Fruit fly (Drosophila melanogaster) whole organism, embryonic: ENCODE results near the gene SamDC.

Experiments
- BEAF-32 ChIP-seq: fragments of 200-800 bp; sonication (Bioruptor generic); optimal IDR thresholded peaks from 3 replicates; lab custom pipeline; 2017; ENCODE audit warnings: missing biosample characterization, missing genetic modification characterization, mild to moderate bottlenecking, moderate library complexity, missing genetic modification reagents
- Bgb ChIP-seq: fragments of 200-800 bp; sonication (Bioruptor generic); IDR thresholded peaks from 2 replicates; pipeline ENCODE4 v1.3.6; 2022; ENCODE audit warnings: missing biosample characterization, missing genetic modification characterization; ENCODE audit not compliant: partially characterized antibody
- CG10147 ChIP-seq: fragments of 200-800 bp; sonication (Bioruptor generic); optimal IDR thresholded peaks from 2 replicates; lab custom pipeline; 2019; ENCODE audit warnings: missing biosample characterization, mild to moderate bottlenecking, missing genetic modification characterization, moderate library complexity
- CG10267 ChIP-seq: fragments of 200-800 bp; sonication (Bioruptor generic); optimal IDR thresholded peaks from 2 replicates; lab custom pipeline; 2018; ENCODE audit warnings: missing biosample characterization, mild to moderate bottlenecking, missing genetic modification characterization, moderate library complexity
- CG12391 ChIP-seq: fragments of 200-800 bp; sonication (Bioruptor generic); optimal IDR thresholded peaks from 3 replicates; lab custom pipeline; 2018; ENCODE audit warnings: missing biosample characterization, mild to moderate bottlenecking, missing genetic modification characterization, moderate library complexity
- CG13287 ChIP-seq: fragments of 200-800 bp; sonication (Bioruptor generic); IDR thresholded peaks from 2 replicates; pipeline ENCODE4 v1.3.6; 2022; ENCODE audit warnings: missing biosample characterization, missing genetic modification characterization; ENCODE audit not compliant: partially characterized antibody
- CG13424 ChIP-seq: fragments of 200-800 bp; sonication (Bioruptor generic); optimal IDR thresholded peaks from 2 replicates; lab custom pipeline; 2019; ENCODE audit warnings: missing biosample characterization, mild to moderate bottlenecking, missing genetic modification characterization, moderate library complexity
- CG14710 ChIP-seq: fragments of 200-800 bp; sonication (Bioruptor generic); optimal IDR thresholded peaks from 3 replicates; lab custom pipeline; 2019; ENCODE audit warnings: missing biosample characterization, mild to moderate bottlenecking, missing genetic modification characterization, moderate library complexity
- CG15073 ChIP-seq: fragments of 200-800 bp; sonication (Bioruptor generic); optimal IDR thresholded peaks from 2 replicates; lab custom pipeline; 2016; ENCODE audit warnings: missing biosample characterization, missing genetic modification characterization
- CG15514 ChIP-seq: fragments of 200-800 bp; sonication (Bioruptor generic); optimal IDR thresholded peaks from 3 replicates; lab custom pipeline; 2017; ENCODE audit warnings: missing biosample characterization, missing genetic modification characterization, mild to moderate bottlenecking, moderate library complexity, missing genetic modification reagents
- CG1603 ChIP-seq: fragments of 200-800 bp; sonication (Bioruptor generic); optimal IDR thresholded peaks from 2 replicates; lab custom pipeline; 2019; ENCODE audit warnings: missing biosample characterization, mild to moderate bottlenecking, missing genetic modification characterization, moderate library complexity
- CG18262 ChIP-seq: fragments of 200-800 bp; optimal IDR thresholded peaks from 3 replicates; lab custom pipeline; 2019; ENCODE audit warnings: missing biosample characterization, mild to moderate bottlenecking, missing genetic modification characterization, moderate library complexity
- CG2712 ChIP-seq: fragments of 200-800 bp; optimal IDR thresholded peaks from 3 replicates; lab custom pipeline; 2019; ENCODE audit warnings: missing biosample characterization, mild to moderate bottlenecking, missing genetic modification characterization, moderate library complexity
- CG2889 ChIP-seq: fragments of 200-800 bp; sonication (Bioruptor generic); IDR thresholded peaks from 3 replicates; pipeline ENCODE4 v1.3.6; 2022; ENCODE audit warnings: missing biosample characterization, missing genetic modification characterization
- CG30020 ChIP-seq: fragments of 200-800 bp; optimal IDR thresholded peaks from 2 replicates; lab custom pipeline; 2019; ENCODE audit warnings: missing biosample characterization, mild to moderate bottlenecking, missing genetic modification characterization, moderate library complexity
- CG33557 ChIP-seq: fragments of 200-800 bp; sonication (Bioruptor generic); optimal IDR thresholded peaks from 2 replicates; lab custom pipeline; 2019; ENCODE audit warnings: missing biosample characterization, mild to moderate bottlenecking, missing genetic modification characterization, moderate library complexity
- CG6689 ChIP-seq: fragments of 200-800 bp; sonication (Bioruptor generic); IDR thresholded peaks from 2 replicates; pipeline ENCODE4 v1.3.6; 2022; ENCODE audit warnings: missing biosample characterization, missing genetic modification characterization
- CG7963 ChIP-seq: fragments of 200-800 bp; sonication (Bioruptor generic); IDR thresholded peaks from 3 replicates; pipeline ENCODE4 v1.3.6; 2022; ENCODE audit warnings: missing biosample characterization, missing genetic modification characterization; ENCODE audit not compliant: partially characterized antibody
- CG8281 ChIP-seq: fragments of 200-800 bp; sonication (Bioruptor generic); optimal IDR thresholded peaks from 2 replicates; lab custom pipeline; 2018; ENCODE audit warnings: missing biosample characterization, mild to moderate bottlenecking, missing genetic modification characterization, moderate library complexity
- CG9876 ChIP-seq: fragments of 200-800 bp; sonication (Bioruptor generic); optimal IDR thresholded peaks from 2 replicates; lab custom pipeline; 2016; ENCODE audit warnings: missing biosample characterization, missing genetic modification characterization
- Eip74EF ChIP-seq, 2 experiments: fragments of 200-800 bp in 1 of 2; fragments of >200 bp in 1 of 2; sonication (Bioruptor generic) in 1 of 2; optimal IDR thresholded peaks; 2 replicates each; lab custom pipeline; 2017 to 2019; ENCODE audit warnings: missing biosample characterization in 2 of 2, missing genetic modification characterization in 2 of 2, mild to moderate bottlenecking in 1 of 2, moderate library complexity in 1 of 2
- Gug ChIP-seq: fragments of 200-800 bp; sonication (Bioruptor generic); IDR thresholded peaks from 4 replicates; pipeline ENCODE4 v1.3.6; 2022; ENCODE audit warnings: missing biosample characterization, missing genetic modification characterization
- HLH54F ChIP-seq: fragments of 200-800 bp; sonication (Bioruptor generic); optimal IDR thresholded peaks from 3 replicates; lab custom pipeline; 2016; ENCODE audit warnings: missing biosample characterization, missing genetic modification characterization
- HmgZ ChIP-seq: fragments of 200-800 bp; sonication (Bioruptor generic); optimal IDR thresholded peaks from 2 replicates; lab custom pipeline; 2018; ENCODE audit warnings: missing biosample characterization, mild to moderate bottlenecking, missing genetic modification characterization
- Hr3 ChIP-seq: fragments of 200-800 bp; sonication (Bioruptor generic); optimal IDR thresholded peaks from 3 replicates; lab custom pipeline; 2016; ENCODE audit warnings: missing biosample characterization, missing genetic modification characterization
- MESR4 ChIP-seq: fragments of 200-800 bp; sonication (Bioruptor generic); optimal IDR thresholded peaks from 2 replicates; lab custom pipeline; 2018; ENCODE audit warnings: missing biosample characterization, mild to moderate bottlenecking, missing genetic modification characterization, moderate library complexity
- Myb ChIP-seq: fragments of 200-800 bp; sonication (Bioruptor generic); optimal IDR thresholded peaks from 2 replicates; lab custom pipeline; 2016; ENCODE audit warnings: missing biosample characterization, missing genetic modification characterization
- Pdp1 ChIP-seq, 2 experiments: fragments of 200-800 bp; sonication (Bioruptor generic); optimal IDR thresholded peaks; 3 replicates each; lab custom pipeline; 2016; ENCODE audit warnings: missing biosample characterization in 2 of 2, missing genetic modification characterization in 2 of 2, mild to moderate bottlenecking in 1 of 2, moderate library complexity in 1 of 2
- Sin3A ChIP-seq: fragments of >200 bp; optimal IDR thresholded peaks from 2 replicates; lab custom pipeline; 2018
- Tbp ChIP-seq: fragments of >200 bp; optimal IDR thresholded peaks from 2 replicates; lab custom pipeline; 2018; ENCODE audit warnings: missing biosample characterization, missing genetic modification characterization
- bcd ChIP-seq: fragments of 200-800 bp; sonication (Bioruptor generic); optimal IDR thresholded peaks from 2 replicates; lab custom pipeline; 2017; ENCODE audit warnings: missing biosample characterization, mild to moderate bottlenecking, missing genetic modification characterization
- br ChIP-seq: fragments of >200 bp; optimal IDR thresholded peaks from 2 replicates; lab custom pipeline; 2017
- danr ChIP-seq: fragments of 200-800 bp; sonication (Bioruptor generic); IDR thresholded peaks from 2 replicates; pipeline ENCODE4 v1.3.6; 2022; ENCODE audit warnings: missing biosample characterization, missing genetic modification characterization
- dpn ChIP-seq, 2 experiments: fragments of 200-800 bp; sonication (Bioruptor generic); optimal IDR thresholded peaks; 3 replicates each; lab custom pipeline; 2016; ENCODE audit warnings: missing biosample characterization in 2 of 2, missing genetic modification characterization in 2 of 2
- ftz-f1 ChIP-seq: fragments of 200-800 bp; sonication (Bioruptor generic); optimal IDR thresholded peaks from 2 replicates; lab custom pipeline; 2016; ENCODE audit warnings: missing biosample characterization, missing genetic modification characterization
- gce ChIP-seq: fragments of 200-800 bp; sonication (Bioruptor generic); IDR thresholded peaks from 3 replicates; pipeline ENCODE4 v1.3.6; 2022; ENCODE audit warnings: missing biosample characterization, missing genetic modification characterization
- jigr1 ChIP-seq: fragments of 200-800 bp; sonication (Bioruptor generic); IDR thresholded peaks from 3 replicates; pipeline ENCODE4 v1.3.6; 2022; ENCODE audit warnings: missing biosample characterization, missing genetic modification characterization
- kay ChIP-seq: fragments of 200-800 bp; sonication (Bioruptor generic); optimal IDR thresholded peaks from 2 replicates; lab custom pipeline; 2016; ENCODE audit warnings: missing biosample characterization, missing genetic modification characterization
- lola ChIP-seq, 3 experiments: fragments of >200 bp in 2 of 3; fragments of 200-800 bp in 1 of 3; sonication (Bioruptor generic) in 1 of 3; optimal IDR thresholded peaks; 2 replicates each; lab custom pipeline; 2017 to 2019; ENCODE audit warnings: missing biosample characterization in 3 of 3, missing genetic modification characterization in 3 of 3, mild to moderate bottlenecking in 1 of 3, moderate library complexity in 1 of 3
- nmo ChIP-seq: fragments of 200-800 bp; sonication (Bioruptor generic); optimal IDR thresholded peaks from 2 replicates; lab custom pipeline; 2018; ENCODE audit warnings: missing biosample characterization, mild to moderate bottlenecking, missing genetic modification characterization, moderate library complexity
- pfk ChIP-seq: fragments of 200-800 bp; sonication (Bioruptor generic); optimal IDR thresholded peaks from 2 replicates; lab custom pipeline; 2018; ENCODE audit warnings: missing biosample characterization, mild to moderate bottlenecking, missing genetic modification characterization, moderate library complexity
- row ChIP-seq: fragments of 200-800 bp; sonication (Bioruptor generic); IDR thresholded peaks from 3 replicates; pipeline ENCODE4 v1.3.6; 2022; ENCODE audit warnings: missing biosample characterization, missing genetic modification characterization
- run ChIP-seq: fragments of 200-800 bp; sonication (Bioruptor generic); optimal IDR thresholded peaks from 3 replicates; lab custom pipeline; 2018; ENCODE audit warnings: missing biosample characterization, mild to moderate bottlenecking, missing genetic modification characterization
- sens ChIP-seq: fragments of 200-800 bp; sonication (Bioruptor generic); peaks from one replicate; lab custom pipeline; 2016; ENCODE audit warnings: missing biosample characterization, missing genetic modification characterization
- sna ChIP-seq: fragments of 200-800 bp; sonication (Bioruptor generic); IDR thresholded peaks from 2 replicates; pipeline ENCODE4 v1.3.6; 2022; ENCODE audit warnings: missing biosample characterization, missing genetic modification characterization; ENCODE audit not compliant: partially characterized antibody
- trem ChIP-seq: fragments of 200-800 bp; optimal IDR thresholded peaks from 3 replicates; lab custom pipeline; 2019; ENCODE audit warnings: missing biosample characterization, mild to moderate bottlenecking, missing genetic modification characterization, moderate library complexity
- zen ChIP-seq: fragments of 200-800 bp; sonication (Bioruptor generic); optimal IDR thresholded peaks from 3 replicates; lab custom pipeline; 2018; ENCODE audit warnings: missing biosample characterization, mild to moderate bottlenecking, missing genetic modification characterization, moderate library complexity

Gene SamDC

dm6 chr2L:10333091-10333991 lies 5.9 kb upstream of the SamDC start, which contains the start of gene GATAd:
GATAd (plus strand) TSS chr2L:10333734.
- TF ChIP-seq CG10147 (GFP tag; lab: Kevin White, UChicago) (peak; percentile 6), lola (GFP tag; optimal IDR thresholded peaks at IDR 0.05; lab: Kevin White, UChicago) (no peak), zen (tag; lab: Kevin White, UChicago) (peak; percentile 23), Bgb (0 out of 2 replicates have a peak, but pooled peaks have one; percentile 26), jigr1 (GFP tag; lab: Robert Waterston, UW) (no peak), CG15514 (peak; percentile 99), pfk (GFP tag; lab: Kevin White, UChicago) (peak; percentile 83), HmgZ (tag; lab: Kevin White, UChicago) (peak; percentile 51), nmo (GFP tag; lab: Kevin White, UChicago) (peak; percentile 25), Pdp1 (GFP tag; optimal IDR thresholded peaks at IDR 0.05; lab: Kevin White, UChicago) (peak in 1 of 2 experiments; percentile 2), CG7963 (0 out of 3 replicates have a peak, but pooled peaks have one; percentile 13), MESR4 (GFP tag; lab: Kevin White, UChicago) (peak; percentile 86), CG30020 (tag; lab: Kevin White, UChicago) (peak; percentile 95), danr (GFP tag; lab: Robert Waterston, UW) (no peak), BEAF-32 (GFP tag; lab: Kevin White, UChicago) (peak; percentile 45), CG12391 (peak; percentile 29), CG13424 (tag; lab: Kevin White, UChicago) (peak; percentile 21), CG15073 (GFP tag; lab: Kevin White, UChicago) (no peak), gce (GFP tag; lab: Robert Waterston, UW) (no peak), Sin3A (lab: Kevin White, UChicago) (peak; percentile 3), kay (GFP tag; lab: Kevin White, UChicago) (peak; percentile 87), run (tag; lab: Kevin White, UChicago) (no peak), ftz-f1 (GFP tag; lab: Kevin White, UChicago) (peak; percentile 61), Myb (peak; percentile 30), trem (tag; lab: Kevin White, UChicago) (peak; percentile 52), CG6689 (peak; percentile 6; the same call in 1 of the 2 replicates), CG13287 (GFP tag; lab: Robert Waterston, UW) (peak; percentile 47; the same call in 1 of the 2 replicates), CG18262 (tag; lab: Kevin White, UChicago) (peak; percentile 4), CG14710 (tag; lab: Kevin White, UChicago) (peak; percentile 46), CG10267 (tag; lab: Kevin White, UChicago) (peak; percentile 33), bcd (GFP tag; lab: Kevin White, UChicago) (no peak), Hr3 (GFP tag; lab: Kevin White, UChicago) (peak; percentile 12), CG8281 (peak; percentile 79), sens (GFP tag; lab: Kevin White, UChicago) (peak; percentile 67), Gug (no peak), row (GFP tag; lab: Robert Waterston, UW) (peak; percentile 63; the same call in 2 of the 3 replicates), CG9876 (GFP tag; lab: Kevin White, UChicago) (no peak), Eip74EF (GFP tag; optimal IDR thresholded peaks at IDR 0.05; lab: Kevin White, UChicago) (peak in 1 of 2 experiments; percentile 19), dpn (GFP tag; optimal IDR thresholded peaks at IDR 0.05; lab: Kevin White, UChicago) (peak in 1 of 2 experiments; percentile 23), br (no peak), HLH54F (GFP tag; lab: Kevin White, UChicago) (no peak), CG2712 (tag; lab: Kevin White, UChicago) (peak; percentile 46), CG2889 (GFP tag; lab: Robert Waterston, UW) (no peak), CG33557 (GFP tag; lab: Kevin White, UChicago) (peak; percentile 12), Tbp (GFP tag; lab: Kevin White, UChicago) (peak; percentile 64), CG1603 (tag; lab: Kevin White, UChicago) (peak; percentile 94), sna (GFP tag; lab: Robert Waterston, UW) (no peak)
